Fruit fly (Drosophila melanogaster) whole organism, prepupa: ENCODE measurements around the gene Dhdds.

Experiments used
- CG10631 ChIP-seq: fragments of 200-800 bp; sonication (Bioruptor generic); optimal IDR thresholded peaks from 2 replicates; lab custom pipeline; 2016; ENCODE audit warnings: missing biosample characterization, missing genetic modification characterization
- CG10669 ChIP-seq: fragments of 200-800 bp; sonication (Bioruptor generic); optimal IDR thresholded peaks from 3 replicates; lab custom pipeline; 2018; ENCODE audit warnings: missing biosample characterization, mild to moderate bottlenecking, missing genetic modification characterization, moderate library complexity
- CG11902 ChIP-seq: fragments of 200-800 bp; sonication (Bioruptor generic); optimal IDR thresholded peaks from 3 replicates; lab custom pipeline; 2016; ENCODE audit warnings: missing biosample characterization, missing genetic modification characterization
- CG15336 ChIP-seq: fragments of 200-800 bp; sonication (Bioruptor generic); IDR thresholded peaks from 2 replicates; pipeline ENCODE4 v1.3.6; 2022; ENCODE audit warnings: missing biosample characterization, missing genetic modification characterization
- CG1621 ChIP-seq: fragments of 200-800 bp; sonication (Bioruptor generic); optimal IDR thresholded peaks from 3 replicates; lab custom pipeline; 2018; ENCODE audit warnings: missing biosample characterization, mild to moderate bottlenecking, missing genetic modification characterization
- CG16779 ChIP-seq: fragments of 200-800 bp; sonication (Bioruptor generic); optimal IDR thresholded peaks from 3 replicates; lab custom pipeline; 2017; ENCODE audit warnings: missing biosample characterization, mild to moderate bottlenecking, missing genetic modification characterization
- CG32006 ChIP-seq: fragments of 200-800 bp; sonication (Bioruptor generic); optimal IDR thresholded peaks from 3 replicates; lab custom pipeline; 2017; ENCODE audit warnings: missing biosample characterization, mild to moderate bottlenecking, missing genetic modification characterization
- CG4318 ChIP-seq: fragments of 200-800 bp; sonication (Bioruptor generic); optimal IDR thresholded peaks from 3 replicates; lab custom pipeline; 2017; ENCODE audit warnings: missing biosample characterization, mild to moderate bottlenecking, missing genetic modification characterization
- CG6163 ChIP-seq: fragments of 200-800 bp; sonication (Bioruptor generic); IDR thresholded peaks from 3 replicates; pipeline ENCODE4 v1.3.6; 2022; ENCODE audit warnings: missing biosample characterization, missing genetic modification characterization
- CG6854 ChIP-seq: fragments of 200-800 bp; sonication (Bioruptor generic); optimal IDR thresholded peaks from 2 replicates; lab custom pipeline; 2017; ENCODE audit warnings: missing biosample characterization, mild to moderate bottlenecking, missing genetic modification characterization
- CG7368 ChIP-seq: fragments of 200-800 bp; sonication (Bioruptor generic); optimal IDR thresholded peaks from 3 replicates; lab custom pipeline; 2016; ENCODE audit warnings: missing biosample characterization, missing genetic modification characterization
- CG8119 ChIP-seq: fragments of 200-800 bp; sonication (Bioruptor generic); IDR thresholded peaks from 3 replicates; pipeline ENCODE4 v1.3.6; 2022; ENCODE audit warnings: missing biosample characterization, missing genetic modification characterization
- CG8632 ChIP-seq: fragments of 200-800 bp; sonication (Bioruptor generic); optimal IDR thresholded peaks from 3 replicates; lab custom pipeline; 2016; ENCODE audit warnings: missing biosample characterization, missing genetic modification characterization
- CG9139 ChIP-seq: fragments of 200-800 bp; sonication (Bioruptor generic); optimal IDR thresholded peaks from 3 replicates; lab custom pipeline; 2017; ENCODE audit warnings: missing biosample characterization, mild to moderate bottlenecking, missing genetic modification characterization
- Eip75B ChIP-seq: fragments of 200-800 bp; sonication (Bioruptor generic); optimal IDR thresholded peaks from 3 replicates; lab custom pipeline; 2016; ENCODE audit warnings: missing biosample characterization, missing genetic modification characterization
- Eip78C ChIP-seq: fragments of 200-800 bp; sonication (Bioruptor generic); peaks from one replicate; lab custom pipeline; 2016; ENCODE audit warnings: missing biosample characterization, missing genetic modification characterization
- Eip93F ChIP-seq: fragments of 200-800 bp; sonication (Bioruptor generic); optimal IDR thresholded peaks from 2 replicates; lab custom pipeline; 2016; ENCODE audit warnings: missing biosample characterization, mild to moderate bottlenecking, missing genetic modification characterization
- Ets21C ChIP-seq: fragments of 200-800 bp; sonication (Bioruptor generic); optimal IDR thresholded peaks from 3 replicates; lab custom pipeline; 2016; ENCODE audit warnings: missing biosample characterization, missing genetic modification characterization
- Hr4 ChIP-seq: fragments of 200-800 bp; sonication (Bioruptor generic); optimal IDR thresholded peaks from 3 replicates; lab custom pipeline; 2016; ENCODE audit warnings: missing biosample characterization, missing genetic modification characterization
- Met ChIP-seq: fragments of 200-800 bp; sonication (Bioruptor generic); optimal IDR thresholded peaks from 3 replicates; lab custom pipeline; 2016; ENCODE audit warnings: missing biosample characterization, missing genetic modification characterization
- OdsH ChIP-seq: fragments of 200-800 bp; sonication (Bioruptor generic); optimal IDR thresholded peaks from 3 replicates; lab custom pipeline; 2016; ENCODE audit warnings: missing biosample characterization, missing genetic modification characterization
- Smox ChIP-seq: fragments of 200-800 bp; sonication (Bioruptor generic); optimal IDR thresholded peaks from 3 replicates; lab custom pipeline; 2016; ENCODE audit warnings: missing biosample characterization, missing genetic modification characterization
- Sox102F ChIP-seq: fragments of 200-800 bp; sonication (Bioruptor generic); optimal IDR thresholded peaks from 2 replicates; lab custom pipeline; 2016; ENCODE audit warnings: missing biosample characterization, mild to moderate bottlenecking, missing genetic modification characterization
- Sox14 ChIP-seq: fragments of 200-800 bp; sonication (Bioruptor generic); optimal IDR thresholded peaks from 3 replicates; lab custom pipeline; 2016; ENCODE audit warnings: missing biosample characterization, missing genetic modification characterization
- achi ChIP-seq: fragments of 200-800 bp; sonication (Bioruptor generic); optimal IDR thresholded peaks from 3 replicates; lab custom pipeline; 2016; ENCODE audit warnings: missing biosample characterization, missing genetic modification characterization
- acj6 ChIP-seq: fragments of 200-800 bp; sonication (Bioruptor generic); optimal IDR thresholded peaks from 3 replicates; lab custom pipeline; 2016; ENCODE audit warnings: missing biosample characterization, missing genetic modification characterization
- cyc ChIP-seq: fragments of 200-800 bp; sonication (Bioruptor generic); optimal IDR thresholded peaks from 3 replicates; lab custom pipeline; 2016; ENCODE audit warnings: missing biosample characterization, missing genetic modification characterization
- dac ChIP-seq: fragments of 200-800 bp; sonication (Bioruptor generic); optimal IDR thresholded peaks from 2 replicates; lab custom pipeline; 2017; ENCODE audit warnings: missing biosample characterization, mild to moderate bottlenecking, missing genetic modification characterization
- dsx ChIP-seq: fragments of 200-800 bp; optimal IDR thresholded peaks from 3 replicates; lab custom pipeline; 2019; ENCODE audit warnings: missing biosample characterization, mild to moderate bottlenecking, missing genetic modification characterization, moderate library complexity; ENCODE audit not compliant: poor library complexity, severe bottlenecking
- eg ChIP-seq: fragments of 200-800 bp; sonication (Bioruptor generic); IDR thresholded peaks from 3 replicates; pipeline ENCODE4 v1.3.6; 2022; ENCODE audit warnings: missing biosample characterization, missing genetic modification characterization
- esn ChIP-seq: fragments of 200-800 bp; sonication (Bioruptor generic); optimal IDR thresholded peaks from 2 replicates; lab custom pipeline; 2016; ENCODE audit warnings: missing biosample characterization, mild to moderate bottlenecking, missing genetic modification characterization, moderate library complexity
- lz ChIP-seq: fragments of 200-800 bp; sonication (Bioruptor generic); optimal IDR thresholded peaks from 3 replicates; lab custom pipeline; 2016; ENCODE audit warnings: missing biosample characterization, missing genetic modification characterization
- pdm3 ChIP-seq: fragments of 200-800 bp; sonication (Bioruptor generic); optimal IDR thresholded peaks from 3 replicates; lab custom pipeline; 2016; ENCODE audit warnings: missing biosample characterization, missing genetic modification characterization
- svp ChIP-seq: fragments of 200-800 bp; sonication (Bioruptor generic); peaks from one replicate; lab custom pipeline; 2016; ENCODE audit warnings: missing biosample characterization, missing genetic modification characterization

The Dhdds gene

dm6 chrX:7963724-7964123, 30.6 kb upstream of the Dhdds start, which contains the start of gene sn:
TSS of gene sn (plus strand) at chrX:7964024.
- TF ChIP-seq dac (no peak), Eip78C (GFP tag; lab: Kevin White, UChicago) (no peak), svp (peak; percentile 40), CG9139 (GFP tag; lab: Kevin White, UChicago) (no peak), OdsH (GFP tag; lab: Kevin White, UChicago) (no peak), lz (GFP tag; lab: Kevin White, UChicago) (no peak), CG16779 (tag; lab: Kevin White, UChicago) (no peak)

dm6 chrX:7960988-7961387, 27.8 kb upstream of the Dhdds start:
- peak; percentile 71 for TF ChIP-seq svp
- no peak for TF ChIP-seq pdm3 (GFP tag; lab: Kevin White, UChicago)

- no peak for TF ChIP-seq achi (GFP tag; lab: Kevin White, UChicago)
- TF ChIP-seq CG1621 (tag; lab: Kevin White, UChicago) = no peak
- TF ChIP-seq Sox102F (GFP tag; lab: Kevin White, UChicago) = no peak
- no peak for TF ChIP-seq CG10669 (GFP tag; lab: Kevin White, UChicago)
- no peak for TF ChIP-seq CG16779 (tag; lab: Kevin White, UChicago)
- no peak for TF ChIP-seq CG6854 (GFP tag; lab: Kevin White, UChicago)
- TF ChIP-seq Eip75B (GFP tag; lab: Kevin White, UChicago) = no peak
- no peak for TF ChIP-seq CG8632 (GFP tag; lab: Kevin White, UChicago)
- no peak for TF ChIP-seq Ets21C (GFP tag; lab: Kevin White, UChicago)
- no peak for TF ChIP-seq CG8119 (GFP tag; lab: Robert Waterston, UW)
- TF ChIP-seq, all 60 proteins: peak for 0
Measured at dm6 chrX:7959512-7959911, 26.4 kb upstream of the Dhdds start.

dm6 chrX:7959025-7959424, 25.9 kb upstream of the Dhdds start:
- TF ChIP-seq eg (no peak), CG9139 (GFP tag; lab: Kevin White, UChicago) (no peak), CG6163 (GFP tag; lab: Robert Waterston, UW) (peak; percentile 38; the same call in 1 of the 3 replicates), Smox (no peak), cyc (GFP tag; lab: Kevin White, UChicago) (no peak)

dm6 chrX:7955890-7956289, 22.7 kb upstream of the Dhdds start, which contains the start of the genes CG15332 and CG15330:
TSS of gene CG15332 (minus strand) at chrX:7955990.
TSS of gene CG15330 (plus strand) at chrX:7956064.
- TF ChIP-seq CG10631 (GFP tag; lab: Kevin White, UChicago) (no peak), Sox14 (GFP tag; lab: Kevin White, UChicago) (no peak), CG11902 (GFP tag; lab: Kevin White, UChicago) (no peak), CG7368 (no peak), CG4318 (GFP tag; lab: Kevin White, UChicago) (no peak), esn (no peak), Hr4 (GFP tag; lab: Kevin White, UChicago) (no peak), CG15336 (GFP tag; lab: Robert Waterston, UW) (no peak), dac (no peak), Met (GFP tag; lab: Kevin White, UChicago) (no peak), CG32006 (no peak), dsx (GFP tag; lab: Kevin White, UChicago) (no peak), CG6163 (GFP tag; lab: Robert Waterston, UW) (no peak), Eip93F (GFP tag; lab: Kevin White, UChicago) (no peak), eg (no peak), CG6854 (GFP tag; lab: Kevin White, UChicago) (no peak), acj6 (GFP tag; lab: Kevin White, UChicago) (no peak)
- TF ChIP-seq, all 60 proteins: peak for 0
